Worm (Caenorhabditis elegans): ENCODE results near the gene F09C6.11.

- TF ChIP-seq F37B4.10 (GFP tag; IDR thresholded peaks at IDR 0.05) (no peak), ztf-3 (GFP tag; optimal IDR thresholded peaks at IDR 0.05) (no peak), unc-130 (GFP tag; optimal IDR thresholded peaks at IDR 0.05) (no peak), aptf-3 (GFP tag; IDR thresholded peaks at IDR 0.05) (no peak), attf-6 (GFP tag; IDR thresholded peaks at IDR 0.05) (no peak)
Observed at ce11 chrV:16921952-16922351, 39.8 kb upstream of the F09C6.11 start, which contains the start of gene Y102A5C.4.

Measured in whole organism, young adult.